Fruit fly (Drosophila melanogaster): ENCODE measurements around the gene Eaf6.

The Eaf6 gene

DNA sequence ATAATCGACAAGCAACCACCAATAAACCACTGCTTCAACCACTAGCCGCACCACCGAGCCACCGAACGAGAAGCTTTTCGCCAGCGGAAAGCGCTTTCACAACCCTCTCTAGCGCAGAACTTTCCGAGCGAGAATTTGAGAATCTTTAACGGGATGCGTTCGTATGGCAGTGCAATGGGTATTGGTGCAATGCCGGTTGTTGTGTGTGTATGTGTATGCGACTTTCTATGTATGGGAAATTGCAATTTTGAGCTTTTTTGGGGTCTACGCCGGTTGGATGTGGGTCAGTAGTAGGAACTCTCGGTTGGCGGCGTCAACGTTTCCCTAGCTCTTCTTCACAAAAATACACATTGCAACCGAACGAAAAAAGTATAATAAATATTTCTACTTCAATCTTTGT lies 34.7 kb upstream of the Eaf6 start:
- no peak for TF ChIP-seq CG10631 (GFP tag; optimal IDR thresholded peaks at IDR 0.05)

DNA sequence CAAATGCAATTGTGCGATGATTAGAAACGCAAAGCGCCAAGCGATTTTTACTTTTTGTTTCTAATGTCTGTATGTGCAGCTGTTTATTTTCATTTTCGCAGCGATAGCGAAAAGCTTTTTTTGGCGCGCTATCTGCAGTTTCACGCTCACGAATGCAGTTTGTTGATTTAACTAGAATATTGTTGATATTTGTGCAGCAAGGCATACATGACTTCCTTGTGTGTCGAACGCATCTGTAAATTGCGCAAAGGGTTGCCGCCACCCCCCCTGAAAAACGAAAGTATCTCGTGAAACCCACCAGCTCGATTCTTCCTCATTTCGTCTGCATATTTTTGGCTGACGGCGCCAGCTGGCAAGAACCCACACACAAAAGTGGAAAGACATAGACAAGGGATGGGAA lies 33.4 kb upstream of the Eaf6 start:
- TF ChIP-seq eg (GFP tag; IDR thresholded peaks at IDR 0.05) (0 out of 3 replicates have a peak, but pooled peaks have one; percentile 22), pdm3 (GFP tag; optimal IDR thresholded peaks at IDR 0.05) (no peak)

DNA sequence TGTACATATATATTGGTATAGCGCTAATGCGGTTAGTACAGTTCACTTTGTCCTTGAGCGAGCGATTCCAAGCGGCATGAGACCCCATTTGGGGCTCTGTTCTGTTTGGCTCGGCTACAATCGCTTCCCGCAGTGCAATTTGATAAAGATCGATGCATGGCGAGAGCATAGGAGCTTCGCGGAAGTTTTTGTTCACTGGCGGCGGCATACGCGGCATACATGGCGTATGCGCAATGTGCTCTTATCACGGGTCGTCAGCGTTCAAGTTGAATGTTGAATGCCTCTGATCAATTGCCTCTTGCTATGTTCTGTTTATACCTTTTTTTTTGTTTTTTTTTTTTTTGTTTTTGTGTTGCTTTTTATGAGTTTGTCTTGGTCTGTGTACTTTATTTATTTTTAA lies 33.0 kb upstream of the Eaf6 start:
- TF ChIP-seq Eip75B (GFP tag; optimal IDR thresholded peaks at IDR 0.05), result no peak
- no peak for TF ChIP-seq CG11294 (GFP tag; IDR thresholded peaks at IDR 0.05)
- no peak for TF ChIP-seq pdm3 (GFP tag; optimal IDR thresholded peaks at IDR 0.05)
- no peak for TF ChIP-seq CG34406 (GFP tag; optimal IDR thresholded peaks at IDR 0.05)
- no peak for TF ChIP-seq CG8119 (GFP tag; IDR thresholded peaks at IDR 0.05)
- no peak for TF ChIP-seq Gug (GFP tag; IDR thresholded peaks at IDR 0.05)
- 0 out of 3 replicates have a peak, but pooled peaks have one; percentile 13 for TF ChIP-seq CG6163 (GFP tag; IDR thresholded peaks at IDR 0.05)
- TF ChIP-seq salr (GFP tag; optimal IDR thresholded peaks at IDR 0.05), result no peak
- no peak for TF ChIP-seq CG15336 (GFP tag; IDR thresholded peaks at IDR 0.05)
- TF ChIP-seq svp (GFP tag), result peak; percentile 79
- no peak for TF ChIP-seq dsx (GFP tag; optimal IDR thresholded peaks at IDR 0.05; ENCODE audit: poor library complexity, severe bottlenecking)
- no peak for TF ChIP-seq Hr4 (GFP tag; optimal IDR thresholded peaks at IDR 0.05)

DNA sequence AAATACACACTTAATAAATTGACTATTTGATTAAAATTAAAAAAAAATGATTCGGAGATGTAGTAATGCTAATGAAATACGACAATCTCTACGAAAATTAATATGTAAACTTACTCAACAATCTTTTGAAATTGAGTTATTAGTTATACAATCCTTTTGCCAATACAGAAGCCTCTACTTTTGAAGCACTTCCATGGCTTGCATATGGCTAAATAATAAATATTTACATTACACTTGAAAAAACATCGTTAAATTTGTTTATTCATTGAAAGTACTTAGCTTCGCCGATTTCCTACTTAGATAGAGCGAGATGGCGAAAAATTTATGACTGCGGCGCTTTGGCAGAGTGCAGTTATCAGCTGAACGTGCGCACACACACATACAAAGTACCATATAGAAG lies 32.6 kb upstream of the Eaf6 start:
- TF ChIP-seq CG10669 (GFP tag; optimal IDR thresholded peaks at IDR 0.05), result no peak
- no peak for TF ChIP-seq Eip78C (GFP tag)
- TF ChIP-seq Ets21C (GFP tag; optimal IDR thresholded peaks at IDR 0.05), result no peak
- no peak for TF ChIP-seq CG15336 (GFP tag; IDR thresholded peaks at IDR 0.05)
- no peak for TF ChIP-seq Hr4 (GFP tag; optimal IDR thresholded peaks at IDR 0.05)
- TF ChIP-seq CG1621 (tag; optimal IDR thresholded peaks at IDR 0.05), result no peak
- TF ChIP-seq lz (GFP tag; optimal IDR thresholded peaks at IDR 0.05), result no peak
- TF ChIP-seq CG11902 (GFP tag; optimal IDR thresholded peaks at IDR 0.05), result no peak
- TF ChIP-seq OdsH (GFP tag; optimal IDR thresholded peaks at IDR 0.05), result no peak
- TF ChIP-seq Gug (GFP tag; IDR thresholded peaks at IDR 0.05), result no peak
- TF ChIP-seq Blimp-1 (GFP tag; optimal IDR thresholded peaks at IDR 0.05), result no peak
- no peak for TF ChIP-seq acj6 (GFP tag; optimal IDR thresholded peaks at IDR 0.05)
- no peak for TF ChIP-seq fkh (GFP tag; optimal IDR thresholded peaks at IDR 0.05)
- no peak for TF ChIP-seq salr (GFP tag; optimal IDR thresholded peaks at IDR 0.05)
- no peak for TF ChIP-seq Lpt (GFP tag; optimal IDR thresholded peaks at IDR 0.05)

DNA sequence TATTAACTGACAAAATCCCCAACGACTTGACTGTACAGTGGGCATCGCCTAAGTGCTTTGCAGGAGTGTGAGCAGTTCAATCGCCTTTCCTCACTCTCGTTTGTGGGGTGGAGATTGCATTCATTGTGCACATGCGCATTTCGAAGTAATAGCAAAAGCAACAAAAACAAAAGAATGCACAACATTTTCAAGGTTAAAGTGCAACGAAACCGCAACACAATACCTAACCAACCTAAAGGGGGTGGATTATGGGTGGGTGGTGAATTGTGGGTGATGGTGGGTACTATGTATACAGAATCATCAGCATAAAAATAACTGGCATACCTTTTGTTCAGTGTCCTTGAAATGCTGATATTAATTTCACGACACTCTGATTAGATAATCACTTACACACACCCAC lies 31.4 kb upstream of the Eaf6 start:
- TF ChIP-seq Eip78C (GFP tag) (peak; percentile 49), fkh (GFP tag; optimal IDR thresholded peaks at IDR 0.05) (no peak), Blimp-1 (GFP tag; optimal IDR thresholded peaks at IDR 0.05) (peak; percentile 29), CG6808 (GFP tag; optimal IDR thresholded peaks at IDR 0.05) (no peak), esn (GFP tag; optimal IDR thresholded peaks at IDR 0.05) (peak; percentile 3), CG8319 (GFP tag; optimal IDR thresholded peaks at IDR 0.05) (no peak), svp (GFP tag) (peak; percentile 67)

DNA sequence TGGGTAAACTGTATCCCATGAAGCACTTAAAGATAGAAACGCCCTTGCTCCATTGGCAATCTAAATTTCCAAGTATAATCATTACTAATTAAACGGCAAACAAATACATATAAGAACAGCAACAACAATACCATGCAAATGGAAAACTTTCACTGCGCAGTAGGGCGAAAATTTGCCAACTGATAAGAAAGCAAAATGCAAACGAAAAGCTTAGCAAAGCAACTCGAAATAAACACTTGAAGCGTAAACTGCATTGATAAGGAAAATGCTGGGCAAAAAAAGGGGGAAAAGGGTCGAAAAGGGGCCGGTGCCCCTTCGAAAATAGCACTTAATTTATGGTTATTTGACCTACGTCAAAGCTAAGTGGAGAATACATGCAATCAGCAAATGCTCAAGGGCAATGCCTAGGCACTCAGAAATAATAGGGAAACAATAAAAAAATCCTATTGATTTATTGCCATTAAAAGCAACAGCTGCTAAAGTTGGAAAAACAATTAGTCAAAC lies 30.5 kb upstream of the Eaf6 start:
- TF ChIP-seq Met (GFP tag; optimal IDR thresholded peaks at IDR 0.05) (no peak), CG9139 (GFP tag; optimal IDR thresholded peaks at IDR 0.05) (no peak), cyc (GFP tag; optimal IDR thresholded peaks at IDR 0.05) (no peak), net (GFP tag; optimal IDR thresholded peaks at IDR 0.05) (no peak), CG7368 (GFP tag; optimal IDR thresholded peaks at IDR 0.05) (no peak), CG6808 (GFP tag; optimal IDR thresholded peaks at IDR 0.05) (no peak), Sox14 (GFP tag; optimal IDR thresholded peaks at IDR 0.05) (no peak), Eip75B (GFP tag; optimal IDR thresholded peaks at IDR 0.05) (no peak), fkh (GFP tag; optimal IDR thresholded peaks at IDR 0.05) (no peak), CG4318 (GFP tag; optimal IDR thresholded peaks at IDR 0.05) (no peak), spab (GFP tag; optimal IDR thresholded peaks at IDR 0.05) (no peak), Ets21C (GFP tag; optimal IDR thresholded peaks at IDR 0.05) (no peak), CG3919 (GFP tag; optimal IDR thresholded peaks at IDR 0.05) (no peak), Gug (GFP tag; IDR thresholded peaks at IDR 0.05) (no peak), CG16779 (tag; optimal IDR thresholded peaks at IDR 0.05) (no peak), Eip78C (GFP tag) (no peak), dac (GFP tag; optimal IDR thresholded peaks at IDR 0.05) (no peak), CG6276 (GFP tag; optimal IDR thresholded peaks at IDR 0.05) (no peak), fd85E (GFP tag; optimal IDR thresholded peaks at IDR 0.05) (no peak), Blimp-1 (GFP tag; optimal IDR thresholded peaks at IDR 0.05) (no peak)

Data from whole organism, prepupa.